Worm (Caenorhabditis elegans) whole organism, L1 larva: ENCODE measurements around the gene tbc-7.

Experiments
- C16A3.4 ChIP-seq: fragments of 150-350 bp; optimal IDR thresholded peaks from 2 replicates; lab custom pipeline; 2014; ENCODE audit warnings: missing biosample characterization, missing genetic modification characterization
- alr-1 ChIP-seq: fragments of 200-800 bp; sonication (Bioruptor generic); optimal IDR thresholded peaks from 2 replicates; lab custom pipeline; 2018; ENCODE audit warnings: borderline replicate concordance, mild to moderate bottlenecking, missing genetic modification characterization, missing compliant biosample characterization
- blmp-1 ChIP-seq: fragments of 150-350 bp; optimal IDR thresholded peaks from 2 replicates; lab custom pipeline; 2014; ENCODE audit warnings: missing biosample characterization, missing genetic modification characterization
- ceh-63 ChIP-seq: fragments of 200-800 bp; sonication (Bioruptor generic); optimal IDR thresholded peaks from 2 replicates; lab custom pipeline; 2018; ENCODE audit warnings: mild to moderate bottlenecking, missing genetic modification characterization, missing compliant biosample characterization
- ceh-8 ChIP-seq: fragments of 200-800 bp; sonication (Bioruptor generic); optimal IDR thresholded peaks from 2 replicates; lab custom pipeline; 2018; ENCODE audit warnings: mild to moderate bottlenecking, missing genetic modification characterization, moderate library complexity, missing compliant biosample characterization
- ceh-82 ChIP-seq, 3 experiments: fragments of 150-350 bp in 1 of 3; sonication (generic microtip) in 2 of 3; optimal IDR thresholded peaks; 2 replicates each; lab custom pipeline; 2014 to 2017; ENCODE audit warnings: missing biosample characterization in 3 of 3, missing genetic modification characterization in 3 of 3
- ceh-88 ChIP-seq: fragments of 200-800 bp; sonication (Bioruptor generic); IDR thresholded peaks from 2 replicates; pipeline ENCODE4 v1.3.6; 2022; ENCODE audit warnings: missing genetic modification characterization, missing compliant biosample characterization
- ceh-90 ChIP-seq: sonication (generic microtip); optimal IDR thresholded peaks from 2 replicates; lab custom pipeline; 2016; ENCODE audit warnings: missing genetic modification characterization, missing compliant biosample characterization
- ces-1 ChIP-seq: fragments of 150-350 bp; optimal IDR thresholded peaks from 2 replicates; lab custom pipeline; 2014; ENCODE audit warnings: missing biosample characterization, missing genetic modification reagents, missing genetic modification characterization
- dsc-1 ChIP-seq: sonication (generic microtip); optimal IDR thresholded peaks from 2 replicates; lab custom pipeline; 2016; ENCODE audit warnings: mild to moderate bottlenecking, missing genetic modification characterization, missing compliant biosample characterization
- elt-3 ChIP-seq, 6 experiments: fragments of 150-350 bp in 1 of 6; sonication (generic microtip); optimal IDR thresholded peaks; 2 replicates each; lab custom pipeline; 2017 to 2018; ENCODE audit warnings: missing biosample characterization in 6 of 6, missing genetic modification characterization in 6 of 6, inconsistent platforms in 1 of 6
- ets-5 ChIP-seq: fragments of 200-800 bp; sonication (Bioruptor generic); IDR thresholded peaks from 2 replicates; pipeline ENCODE4 v1.3.6; 2022; ENCODE audit warnings: missing genetic modification characterization, missing compliant biosample characterization
- fkh-8 ChIP-seq: sonication (generic microtip); optimal IDR thresholded peaks from 2 replicates; lab custom pipeline; 2016; ENCODE audit warnings: mild to moderate bottlenecking, missing genetic modification characterization, missing compliant biosample characterization
- grh-1 ChIP-seq: fragments of 200-800 bp; sonication (Bioruptor generic); IDR thresholded peaks from 2 replicates; pipeline ENCODE4 v1.3.6; 2022; ENCODE audit warnings: missing genetic modification reagents, missing genetic modification characterization, missing compliant biosample characterization
- hlh-4 ChIP-seq: sonication (generic microtip); optimal IDR thresholded peaks from 2 replicates; lab custom pipeline; 2016; ENCODE audit warnings: mild to moderate bottlenecking, missing genetic modification characterization, missing compliant biosample characterization
- isw-1 ChIP-seq: fragments of 200-800 bp; sonication (Bioruptor generic); IDR thresholded peaks from 2 replicates; pipeline ENCODE4 v1.3.6; 2022; ENCODE audit warnings: missing genetic modification characterization, missing compliant biosample characterization
- lin-13 ChIP-seq: fragments of 150-350 bp; optimal IDR thresholded peaks from 2 replicates; lab custom pipeline; 2014; ENCODE audit warnings: missing biosample characterization, missing genetic modification reagents, missing genetic modification characterization
- lin-14 ChIP-seq: fragments of 200-800 bp; sonication (Bioruptor generic); optimal IDR thresholded peaks from 2 replicates; lab custom pipeline; 2018; ENCODE audit warnings: mild to moderate bottlenecking, missing genetic modification characterization, moderate library complexity, missing compliant biosample characterization
- lin-35 ChIP-seq, 2 experiments: fragments of 150-350 bp; optimal IDR thresholded peaks; 2 replicates each; lab custom pipeline; 2014; ENCODE audit warnings: missing biosample characterization in 2 of 2, missing genetic modification characterization in 2 of 2, missing genetic modification reagents in 2 of 2
- lsy-2 ChIP-seq, 2 experiments: fragments of 150-350 bp; optimal IDR thresholded peaks; 2 replicates each; lab custom pipeline; 2014; ENCODE audit warnings: missing biosample characterization in 2 of 2, missing genetic modification characterization in 2 of 2
- mdl-1 ChIP-seq, 2 experiments: fragments of 150-350 bp; optimal IDR thresholded peaks; 2 replicates each; lab custom pipeline; 2014 to 2017; ENCODE audit warnings: missing biosample characterization in 2 of 2, missing genetic modification characterization in 2 of 2, inconsistent platforms in 1 of 2
- mep-1 ChIP-seq: fragments of 150-350 bp; optimal IDR thresholded peaks from 2 replicates; lab custom pipeline; 2014; ENCODE audit warnings: missing biosample characterization, missing genetic modification characterization
- nhr-12 ChIP-seq: sonication (generic microtip); optimal IDR thresholded peaks from 2 replicates; lab custom pipeline; 2017; ENCODE audit warnings: missing biosample characterization, missing genetic modification characterization
- nhr-28 ChIP-seq: fragments of 150-350 bp; optimal IDR thresholded peaks from 2 replicates; lab custom pipeline; 2014; ENCODE audit warnings: missing biosample characterization, missing genetic modification characterization
- nhr-47 ChIP-seq: sonication (generic microtip); optimal IDR thresholded peaks from 2 replicates; lab custom pipeline; 2016; ENCODE audit warnings: mild to moderate bottlenecking, missing genetic modification characterization, moderate library complexity, missing compliant biosample characterization
- nhr-71 ChIP-seq: sonication (generic microtip); optimal IDR thresholded peaks from 2 replicates; lab custom pipeline; 2016; ENCODE audit warnings: mild to moderate bottlenecking, missing genetic modification characterization, moderate library complexity, missing compliant biosample characterization
- nhr-85 ChIP-seq: sonication (generic microtip); peaks from one replicate; lab custom pipeline; 2016; ENCODE audit warnings: missing genetic modification characterization, inconsistent platforms, missing compliant biosample characterization
- pax-3 ChIP-seq: fragments of 200-800 bp; sonication (Bioruptor generic); optimal IDR thresholded peaks from 2 replicates; lab custom pipeline; 2018; ENCODE audit warnings: mild to moderate bottlenecking, missing genetic modification characterization, moderate library complexity, missing compliant biosample characterization
- rnt-1 ChIP-seq: sonication (generic microtip); optimal IDR thresholded peaks from 2 replicates; lab custom pipeline; 2016; ENCODE audit warnings: mild to moderate bottlenecking, missing genetic modification characterization, moderate library complexity, missing compliant biosample characterization
- snu-23 ChIP-seq: sonication (generic microtip); optimal IDR thresholded peaks from 2 replicates; lab custom pipeline; 2016; ENCODE audit warnings: missing genetic modification characterization, missing compliant biosample characterization
- sox-4 ChIP-seq: sonication (generic microtip); optimal IDR thresholded peaks from 2 replicates; lab custom pipeline; 2016; ENCODE audit warnings: missing genetic modification characterization, missing compliant biosample characterization
- swsn-7 ChIP-seq: sonication (generic microtip); optimal IDR thresholded peaks from 2 replicates; lab custom pipeline; 2016; ENCODE audit warnings: missing genetic modification characterization, missing compliant biosample characterization
- tlp-1 ChIP-seq: fragments of 150-350 bp; optimal IDR thresholded peaks from 2 replicates; lab custom pipeline; 2014; ENCODE audit warnings: missing biosample characterization, missing genetic modification characterization
- unc-86 ChIP-seq: sonication (generic microtip); optimal IDR thresholded peaks from 2 replicates; lab custom pipeline; 2016; ENCODE audit warnings: missing genetic modification characterization, missing compliant biosample characterization
- xbp-1 ChIP-seq: sonication (generic microtip); optimal IDR thresholded peaks from 2 replicates; lab custom pipeline; 2016; ENCODE audit warnings: missing genetic modification characterization, missing compliant biosample characterization
- ztf-11 ChIP-seq, 2 experiments: sonication (generic microtip); optimal IDR thresholded peaks; 2 replicates each; lab custom pipeline; 2016 to 2017; ENCODE audit warnings: missing genetic modification characterization in 2 of 2, missing biosample characterization in 1 of 2, missing compliant biosample characterization in 1 of 2

Gene tbc-7

DNA sequence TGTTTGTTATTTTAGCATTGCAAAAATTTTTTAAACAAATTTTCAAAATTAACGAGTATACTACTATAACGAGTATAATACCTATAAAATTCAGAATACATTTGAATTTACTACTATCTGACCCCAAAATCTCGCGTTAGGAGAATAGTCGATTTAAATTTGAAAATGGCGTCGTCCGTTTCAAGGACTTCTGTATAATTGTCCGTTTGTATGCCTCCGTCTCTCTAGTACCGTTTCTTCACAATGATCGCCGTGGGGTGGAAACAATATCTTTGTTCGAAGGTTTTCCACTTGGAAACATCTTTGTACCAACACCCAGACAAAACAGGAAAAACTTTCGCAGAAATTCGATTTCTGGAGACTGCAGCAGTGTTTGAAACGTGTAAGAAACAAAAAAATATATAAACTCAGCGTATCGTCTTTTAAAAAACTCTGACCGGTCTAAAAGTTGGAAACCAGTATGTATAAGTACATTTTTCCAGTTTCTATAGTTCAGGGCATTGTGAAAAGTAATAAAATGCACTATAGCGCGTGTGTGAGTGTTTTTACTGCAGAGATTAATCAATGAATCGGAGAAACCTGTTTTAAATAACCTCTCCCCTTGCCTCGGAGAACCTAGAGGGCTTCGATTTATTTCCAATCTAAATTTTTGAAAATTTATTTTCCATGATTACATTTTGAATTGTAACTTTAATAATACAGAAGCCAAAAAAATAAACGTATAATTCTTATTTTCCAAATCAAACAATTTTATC, 3.8 kb downstream of the tbc-7 start:
- TF ChIP-seq C16A3.4 (tag; lab: Kevin White, UChicago) (peak; percentile 22), lin-14 (GFP tag; lab: Kevin White, UChicago) (peak; percentile 43), swsn-7 (no peak), snu-23 (peak; percentile 25), grh-1 (peak; percentile 82), nhr-71 (tag; lab: Kevin White, UChicago) (peak; percentile 5), ceh-88 (GFP tag; lab: Robert Waterston, UW) (no peak), nhr-85 (tag; lab: Kevin White, UChicago) (peak; percentile 89), unc-86 (tag; lab: Kevin White, UChicago) (no peak), lsy-2 (tag; optimal IDR thresholded peaks at IDR 0.05; lab: Kevin White, UChicago) (peak in 1 of 2 experiments; percentile 17), dsc-1 (tag; lab: Kevin White, UChicago) (peak; percentile 63), nhr-28 (tag; lab: Kevin White, UChicago) (no peak), mep-1 (tag; lab: Kevin White, UChicago) (peak; percentile 54), blmp-1 (tag; lab: Kevin White, UChicago) (peak; percentile 64), nhr-12 (tag; lab: Kevin White, UChicago) (no peak)

DNA sequence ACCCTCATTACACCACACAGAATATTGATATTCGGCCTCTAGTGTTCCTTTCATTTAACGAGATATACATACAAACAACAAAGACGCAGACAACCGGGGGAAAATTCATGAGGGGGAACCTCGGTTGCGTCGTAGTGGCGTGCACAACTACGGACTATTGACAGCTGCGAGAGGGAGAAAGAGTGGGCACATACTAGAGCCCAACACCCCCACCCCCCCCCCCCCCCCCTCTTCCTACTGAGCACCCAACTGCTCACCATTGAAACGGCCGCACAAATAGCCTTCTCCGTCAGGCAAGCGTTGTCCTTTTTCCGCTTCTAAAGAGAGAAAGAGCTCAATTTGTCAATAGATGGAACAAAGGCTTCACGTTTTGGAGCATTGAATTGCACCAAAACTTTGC, 6.1 kb downstream of the tbc-7 start:
- TF ChIP-seq rnt-1 (tag; lab: Kevin White, UChicago) (peak; percentile 18), lin-13 (GFP tag; lab: Kevin White, UChicago) (no peak), ztf-11 (tag; optimal IDR thresholded peaks at IDR 0.05; lab: Kevin White, UChicago) (no peak), ceh-8 (GFP tag; lab: Kevin White, UChicago) (peak; percentile 33), ceh-82 (tag; optimal IDR thresholded peaks at IDR 0.05; lab: Kevin White, UChicago) (peak in 1 of 3 experiments; percentile 27), mep-1 (tag; lab: Kevin White, UChicago) (peak; percentile 15), hlh-4 (tag; lab: Kevin White, UChicago) (no peak), lin-14 (GFP tag; lab: Kevin White, UChicago) (peak; percentile 95), fkh-8 (tag; lab: Kevin White, UChicago) (peak; percentile 52), isw-1 (peak; percentile 38)
- TF ChIP-seq, all 84 proteins: peak for 7

DNA sequence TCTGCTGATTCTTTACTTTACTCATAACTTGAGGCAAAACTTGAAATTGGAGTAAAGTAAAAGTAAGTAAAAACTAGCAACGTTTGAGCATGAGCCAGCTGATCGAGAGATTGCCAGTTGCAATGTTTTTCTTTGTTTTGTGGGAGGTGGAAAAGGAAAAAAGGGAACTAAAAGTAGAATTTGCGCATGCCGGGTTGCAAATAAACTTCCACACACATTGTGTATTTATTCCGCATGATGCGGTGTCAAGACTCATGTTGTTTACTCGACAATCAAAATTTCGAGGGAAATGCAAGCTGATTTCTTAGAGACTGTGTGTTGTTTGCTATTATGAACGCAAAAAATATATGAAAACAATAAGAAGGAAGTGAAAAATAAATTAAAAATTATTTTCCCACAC, 8.3 kb downstream of the tbc-7 start:
- TF ChIP-seq nhr-85 (tag; lab: Kevin White, UChicago) (peak; percentile 12), lin-14 (GFP tag; lab: Kevin White, UChicago) (peak; percentile 2), elt-3 (tag; optimal IDR thresholded peaks at IDR 0.05; lab: Kevin White, UChicago) (no peak)
- TF ChIP-seq, all 84 proteins: peak for 2

DNA sequence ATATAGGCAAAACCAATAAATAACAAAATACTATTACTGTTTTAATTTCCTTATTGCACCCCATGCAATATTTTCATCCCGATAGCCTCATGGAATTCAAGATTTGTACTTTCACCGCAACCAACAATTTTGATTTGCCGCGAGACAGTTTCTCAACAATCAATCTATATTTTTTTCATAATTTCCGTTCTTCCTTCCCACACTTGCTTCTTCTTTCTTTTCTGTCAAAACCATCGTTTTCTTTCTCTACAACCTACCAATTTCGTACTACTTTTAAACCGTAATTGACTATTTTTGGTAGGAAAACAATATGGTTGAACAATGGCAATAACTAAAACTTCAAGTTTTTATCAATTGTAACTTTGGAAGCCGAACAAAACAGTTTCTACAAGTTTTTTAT, 13.8 kb downstream of the tbc-7 start, which contains the start of gene C31H2.14:
Gene C31H2.14 (plus strand): TSS at position 301 of the 400 bp plus-strand sequence.
- no peak for TF ChIP-seq tlp-1 (tag; lab: Kevin White, UChicago)
- TF ChIP-seq sox-4: no peak
- no peak for TF ChIP-seq pax-3 (tag; lab: Kevin White, UChicago)
- TF ChIP-seq xbp-1 (tag; lab: Kevin White, UChicago): no peak
- no peak for TF ChIP-seq fkh-8 (tag; lab: Kevin White, UChicago)
- TF ChIP-seq mdl-1 (tag; optimal IDR thresholded peaks at IDR 0.05; lab: Kevin White, UChicago): no peak
- TF ChIP-seq nhr-12 (tag; lab: Kevin White, UChicago): no peak
- no peak for TF ChIP-seq snu-23
- TF ChIP-seq ces-1 (GFP tag; lab: Kevin White, UChicago): no peak
- TF ChIP-seq ets-5 (GFP tag; lab: Robert Waterston, UW): no peak
- no peak for TF ChIP-seq nhr-47 (tag; lab: Kevin White, UChicago)
- TF ChIP-seq lin-35 (GFP tag; optimal IDR thresholded peaks at IDR 0.05; lab: Kevin White, UChicago): no peak
- no peak for TF ChIP-seq ceh-88 (GFP tag; lab: Robert Waterston, UW)
- no peak for TF ChIP-seq alr-1
- no peak for TF ChIP-seq ceh-90 (tag; lab: Kevin White, UChicago)
- no peak for TF ChIP-seq ceh-63 (GFP tag; lab: Kevin White, UChicago)
- TF ChIP-seq, all 84 proteins: peak for 0
